Worm (Caenorhabditis elegans) whole organism, L4/young adult: ENCODE results near the gene F13H8.12.

Source experiments
- W03F9.2 ChIP-seq: fragments of 150-350 bp; optimal IDR thresholded peaks from 2 replicates; lab custom pipeline; 2014; ENCODE audit warnings: missing biosample characterization, missing genetic modification characterization
- dao-5 ChIP-seq: sonication (generic microtip); optimal IDR thresholded peaks from 2 replicates; lab custom pipeline; 2016; ENCODE audit warnings: missing genotype, missing genetic modification characterization, moderate library complexity, missing compliant biosample characterization
- him-1 ChIP-seq: sonication (generic microtip); optimal IDR thresholded peaks from 2 replicates; lab custom pipeline; 2016; ENCODE audit warnings: missing genotype, missing genetic modification reagents, missing genetic modification characterization, missing compliant biosample characterization

DNA sequence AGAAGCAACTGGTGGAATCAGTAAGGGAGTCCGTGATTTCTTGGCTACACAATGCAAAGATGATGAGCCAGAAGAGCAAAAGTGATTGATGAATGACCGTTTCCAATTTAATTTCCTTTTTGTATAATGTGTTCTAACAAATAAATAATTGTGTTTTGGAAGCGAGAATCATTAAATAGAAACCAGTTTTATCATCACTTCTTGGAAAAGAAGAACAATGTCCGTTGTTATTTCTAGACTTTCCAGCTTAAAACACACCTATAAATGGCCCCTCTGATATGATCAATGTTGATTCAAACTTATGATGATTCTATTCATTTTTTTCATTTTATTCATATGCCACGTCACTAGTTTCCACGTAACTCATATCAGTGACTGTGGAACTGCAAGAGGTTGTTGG lies 43.8 kb downstream of the F13H8.12 start, which contains the start of gene C29F5.8:
- TF ChIP-seq him-1 (tag; lab: Kevin White, UChicago) = no peak
- TF ChIP-seq dao-5 (tag; lab: Kevin White, UChicago) = no peak
- TF ChIP-seq W03F9.2 = no peak
